Worm (Caenorhabditis elegans) whole organism, midembryonic: Measurements from ENCODE around the gene ZK1320.3.

Source experiments
- T22C8.4 ChIP-seq: fragments of 200-800 bp; sonication (Bioruptor generic); IDR thresholded peaks from 2 replicates; pipeline ENCODE4 v1.3.6; 2022; ENCODE audit warnings: missing genetic modification characterization, missing compliant biosample characterization
- cog-1 ChIP-seq: sonication (generic microtip); optimal IDR thresholded peaks from 2 replicates; lab custom pipeline; 2016; ENCODE audit warnings: missing genetic modification characterization, missing compliant biosample characterization
- flt-1 ChIP-seq: fragments of 200-800 bp; sonication (Bioruptor generic); IDR thresholded peaks from 2 replicates; pipeline ENCODE4 v1.3.6; 2022; ENCODE audit warnings: missing genetic modification characterization, missing compliant biosample characterization
- klf-2 ChIP-seq: fragments of 200-800 bp; sonication (Bioruptor generic); conservative IDR thresholded peaks from 2 replicates; pipeline ENCODE4 v1.3.6; 2022; ENCODE audit warnings: missing genetic modification reagents, missing genetic modification characterization, missing compliant biosample characterization
- med-1 ChIP-seq: sonication (generic microtip); optimal IDR thresholded peaks from 2 replicates; lab custom pipeline; 2017; ENCODE audit warnings: missing genetic modification characterization, mild to moderate bottlenecking, missing compliant biosample characterization, antibody characterized with exemption, missing genetic modification reagents; ENCODE audit not compliant: insufficient read depth
- ref-1 ChIP-seq: fragments of 200-800 bp; sonication (Bioruptor generic); conservative IDR thresholded peaks from 2 replicates; pipeline ENCODE4 v1.3.6; 2022; ENCODE audit warnings: missing genetic modification reagents, missing genetic modification characterization, missing compliant biosample characterization
- tab-1 ChIP-seq: fragments of 200-800 bp; sonication (Bioruptor generic); IDR thresholded peaks from 2 replicates; pipeline ENCODE4 v1.3.6; 2022; ENCODE audit warnings: missing genetic modification characterization, missing compliant biosample characterization
- ztf-23 ChIP-seq: fragments of 200-800 bp; sonication (Bioruptor generic); IDR thresholded peaks from 2 replicates; pipeline ENCODE4 v1.3.6; 2022; ENCODE audit warnings: missing genetic modification reagents, missing genetic modification characterization, missing compliant biosample characterization
- ztf-29 ChIP-seq: fragments of 200-800 bp; sonication (Bioruptor generic); IDR thresholded peaks from 2 replicates; pipeline ENCODE4 v1.3.6; 2022; ENCODE audit warnings: missing genetic modification reagents, missing genetic modification characterization, missing compliant biosample characterization

Gene ZK1320.3

ce11 chrII:9660379-9660778, at the start of gene ZK1320.3:
TSS of gene ZK1320.3 (minus strand) at chrII:9660419.
- TF ChIP-seq klf-2 (GFP tag; lab: Robert Waterston, UW) (no peak), ztf-29 (GFP tag; lab: Robert Waterston, UW) (no peak), ztf-23 (GFP tag; lab: Robert Waterston, UW) (no peak), cog-1 (tag; lab: Kevin White, UChicago) (no peak), T22C8.4 (GFP tag; lab: Robert Waterston, UW) (no peak), ref-1 (GFP tag; lab: Robert Waterston, UW) (no peak), tab-1 (GFP tag; lab: Robert Waterston, UW) (no peak), med-1 (no peak), flt-1 (GFP tag; lab: Robert Waterston, UW) (no peak)

- TF ChIP-seq flt-1 (GFP tag; lab: Robert Waterston, UW) (no peak), klf-2 (GFP tag; lab: Robert Waterston, UW) (no peak), tab-1 (GFP tag; lab: Robert Waterston, UW) (no peak), ztf-23 (GFP tag; lab: Robert Waterston, UW) (no peak), med-1 (no peak), T22C8.4 (GFP tag; lab: Robert Waterston, UW) (no peak), cog-1 (tag; lab: Kevin White, UChicago) (no peak), ref-1 (GFP tag; lab: Robert Waterston, UW) (no peak), ztf-29 (GFP tag; lab: Robert Waterston, UW) (no peak)
These were observed 48.6 kb upstream of the ZK1320.3 start, which contains the start of gene glt-5 for ce11 chrII:9708835-9709299. TSS of gene glt-5 (minus strand) at chrII:9708885.

- TF ChIP-seq T22C8.4 (GFP tag; lab: Robert Waterston, UW) (no peak), cog-1 (tag; lab: Kevin White, UChicago) (peak; percentile 23), med-1 (no peak), klf-2 (GFP tag; lab: Robert Waterston, UW) (no peak), flt-1 (GFP tag; lab: Robert Waterston, UW) (no peak), ztf-29 (GFP tag; lab: Robert Waterston, UW) (no peak), ztf-23 (GFP tag; lab: Robert Waterston, UW) (0 out of 2 replicates have a peak, but pooled peaks have one; percentile 7)
These were observed 46.0 kb upstream of the ZK1320.3 start, which contains the start of gene Y53C12A.3 for ce11 chrII:9706207-9706606. TSS of gene Y53C12A.3 (minus strand) at chrII:9706240.

- TF ChIP-seq ztf-29 (GFP tag; lab: Robert Waterston, UW) = no peak
- no peak for TF ChIP-seq T22C8.4 (GFP tag; lab: Robert Waterston, UW)
- no peak for TF ChIP-seq ref-1 (GFP tag; lab: Robert Waterston, UW)
- TF ChIP-seq cog-1 (tag; lab: Kevin White, UChicago) = no peak
- TF ChIP-seq tab-1 (GFP tag; lab: Robert Waterston, UW) = no peak
- no peak for TF ChIP-seq med-1
- no peak for TF ChIP-seq ztf-23 (GFP tag; lab: Robert Waterston, UW)
- no peak for TF ChIP-seq flt-1 (GFP tag; lab: Robert Waterston, UW)
- no peak for TF ChIP-seq klf-2 (GFP tag; lab: Robert Waterston, UW)
These were observed 44.5 kb upstream of the ZK1320.3 start, which contains the start of gene Y53C12A.10 for ce11 chrII:9704746-9705145. TSS of gene Y53C12A.10 (minus strand) at chrII:9704846.

- TF ChIP-seq ztf-29 (GFP tag; lab: Robert Waterston, UW) = no peak
- TF ChIP-seq ref-1 (GFP tag; lab: Robert Waterston, UW) = no peak
- no peak for TF ChIP-seq ztf-23 (GFP tag; lab: Robert Waterston, UW)
- no peak for TF ChIP-seq flt-1 (GFP tag; lab: Robert Waterston, UW)
- TF ChIP-seq cog-1 (tag; lab: Kevin White, UChicago) = no peak
- TF ChIP-seq tab-1 (GFP tag; lab: Robert Waterston, UW) = no peak
- TF ChIP-seq med-1 = no peak
- no peak for TF ChIP-seq klf-2 (GFP tag; lab: Robert Waterston, UW)
- no peak for TF ChIP-seq T22C8.4 (GFP tag; lab: Robert Waterston, UW)
These were observed 43.4 kb upstream of the ZK1320.3 start, which contains the start of gene mop-25.2 for ce11 chrII:9703601-9704000. TSS of gene mop-25.2 (minus strand) at chrII:9703701.

ce11 chrII:9700363-9700762, 40.1 kb upstream of the ZK1320.3 start, which contains the start of the genes Y53C12A.8 and Y53C12A.7:
TSS of gene Y53C12A.8 (minus strand) at chrII:9700463.
TSS of gene Y53C12A.7 (plus strand) at chrII:9700543.
- TF ChIP-seq cog-1 (tag; lab: Kevin White, UChicago) = no peak
- TF ChIP-seq tab-1 (GFP tag; lab: Robert Waterston, UW) = no peak
- no peak for TF ChIP-seq ztf-23 (GFP tag; lab: Robert Waterston, UW)
- no peak for TF ChIP-seq ztf-29 (GFP tag; lab: Robert Waterston, UW)
- no peak for TF ChIP-seq ref-1 (GFP tag; lab: Robert Waterston, UW)
- no peak for TF ChIP-seq T22C8.4 (GFP tag; lab: Robert Waterston, UW)
- TF ChIP-seq klf-2 (GFP tag; lab: Robert Waterston, UW) = no peak
- TF ChIP-seq flt-1 (GFP tag; lab: Robert Waterston, UW) = no peak
- TF ChIP-seq med-1 = no peak

ce11 chrII:9695942-9696341, 35.7 kb upstream of the ZK1320.3 start:
- TF ChIP-seq ztf-29 (GFP tag; lab: Robert Waterston, UW) (no peak), ztf-23 (GFP tag; lab: Robert Waterston, UW) (no peak), klf-2 (GFP tag; lab: Robert Waterston, UW) (no peak), ref-1 (GFP tag; lab: Robert Waterston, UW) (no peak), cog-1 (tag; lab: Kevin White, UChicago) (no peak), med-1 (no peak), T22C8.4 (GFP tag; lab: Robert Waterston, UW) (no peak), flt-1 (GFP tag; lab: Robert Waterston, UW) (no peak), tab-1 (GFP tag; lab: Robert Waterston, UW) (no peak)

- no peak for TF ChIP-seq med-1
- TF ChIP-seq tab-1 (GFP tag; lab: Robert Waterston, UW) = no peak
- TF ChIP-seq ref-1 (GFP tag; lab: Robert Waterston, UW) = no peak
- no peak for TF ChIP-seq flt-1 (GFP tag; lab: Robert Waterston, UW)
- no peak for TF ChIP-seq ztf-29 (GFP tag; lab: Robert Waterston, UW)
- no peak for TF ChIP-seq T22C8.4 (GFP tag; lab: Robert Waterston, UW)
- TF ChIP-seq ztf-23 (GFP tag; lab: Robert Waterston, UW) = no peak
- no peak for TF ChIP-seq cog-1 (tag; lab: Kevin White, UChicago)
- no peak for TF ChIP-seq klf-2 (GFP tag; lab: Robert Waterston, UW)
These were observed 31.6 kb upstream of the ZK1320.3 start, which contains the start of gene nlp-11 for ce11 chrII:9691839-9692238. TSS of gene nlp-11 (minus strand) at chrII:9691939.
